Worm (Caenorhabditis elegans): ENCODE measurements around the gene C13A2.7.

DNA sequence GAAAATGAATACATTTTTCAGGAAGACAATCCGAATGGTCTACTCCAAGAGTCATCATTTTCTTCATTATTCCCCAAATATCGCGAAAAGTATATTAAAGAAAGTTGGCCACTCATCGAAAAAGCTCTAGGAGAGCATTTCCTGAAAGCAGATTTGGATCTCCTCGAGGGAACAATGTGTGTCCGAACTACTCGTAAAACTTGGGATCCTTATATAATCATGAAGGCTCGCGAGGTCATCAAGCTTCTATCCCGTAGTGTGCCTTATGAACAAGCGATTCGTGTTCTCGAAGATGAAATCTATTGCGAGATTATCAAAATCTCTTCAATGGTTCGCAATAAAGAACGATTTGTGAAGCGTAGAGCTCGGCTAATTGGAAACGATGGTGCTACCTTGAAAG lies 34.6 kb upstream of the C13A2.7 start:
- no peak for TF ChIP-seq him-1 (tag; optimal IDR thresholded peaks at IDR 0.05)
- no peak for TF ChIP-seq W03F9.2 (tag; optimal IDR thresholded peaks at IDR 0.05)
- TF ChIP-seq dao-5 (tag; optimal IDR thresholded peaks at IDR 0.05), result no peak

All from whole organism, L4/young adult.